Worm (Caenorhabditis elegans) whole organism, L4/young adult: ENCODE data around the gene mdt-10.

ENCODE experiments used
- dao-5 ChIP-seq: sonication (generic microtip); optimal IDR thresholded peaks from 2 replicates; lab custom pipeline; 2016; ENCODE audit warnings: missing genotype, missing genetic modification characterization, moderate library complexity, missing compliant biosample characterization
- him-1 ChIP-seq: sonication (generic microtip); optimal IDR thresholded peaks from 2 replicates; lab custom pipeline; 2016; ENCODE audit warnings: missing genotype, missing genetic modification reagents, missing genetic modification characterization, missing compliant biosample characterization

- no peak for TF ChIP-seq him-1 (tag; lab: Kevin White, UChicago)
- TF ChIP-seq dao-5 (tag; lab: Kevin White, UChicago): no peak
These were observed 34.5 kb upstream of the mdt-10 start for ce11 chrII:7889321-7889720.
